Worm (Caenorhabditis elegans) whole organism, midembryonic: ENCODE results near the gene F42G4.7.

Experiments
- T22C8.4 ChIP-seq: fragments of 200-800 bp; sonication (Bioruptor generic); IDR thresholded peaks from 2 replicates; pipeline ENCODE4 v1.3.6; 2022; ENCODE audit warnings: missing genetic modification characterization, missing compliant biosample characterization
- cog-1 ChIP-seq: sonication (generic microtip); optimal IDR thresholded peaks from 2 replicates; lab custom pipeline; 2016; ENCODE audit warnings: missing genetic modification characterization, missing compliant biosample characterization
- flt-1 ChIP-seq: fragments of 200-800 bp; sonication (Bioruptor generic); IDR thresholded peaks from 2 replicates; pipeline ENCODE4 v1.3.6; 2022; ENCODE audit warnings: missing genetic modification characterization, missing compliant biosample characterization
- ztf-23 ChIP-seq: fragments of 200-800 bp; sonication (Bioruptor generic); IDR thresholded peaks from 2 replicates; pipeline ENCODE4 v1.3.6; 2022; ENCODE audit warnings: missing genetic modification reagents, missing genetic modification characterization, missing compliant biosample characterization
- ztf-29 ChIP-seq: fragments of 200-800 bp; sonication (Bioruptor generic); IDR thresholded peaks from 2 replicates; pipeline ENCODE4 v1.3.6; 2022; ENCODE audit warnings: missing genetic modification reagents, missing genetic modification characterization, missing compliant biosample characterization

DNA sequence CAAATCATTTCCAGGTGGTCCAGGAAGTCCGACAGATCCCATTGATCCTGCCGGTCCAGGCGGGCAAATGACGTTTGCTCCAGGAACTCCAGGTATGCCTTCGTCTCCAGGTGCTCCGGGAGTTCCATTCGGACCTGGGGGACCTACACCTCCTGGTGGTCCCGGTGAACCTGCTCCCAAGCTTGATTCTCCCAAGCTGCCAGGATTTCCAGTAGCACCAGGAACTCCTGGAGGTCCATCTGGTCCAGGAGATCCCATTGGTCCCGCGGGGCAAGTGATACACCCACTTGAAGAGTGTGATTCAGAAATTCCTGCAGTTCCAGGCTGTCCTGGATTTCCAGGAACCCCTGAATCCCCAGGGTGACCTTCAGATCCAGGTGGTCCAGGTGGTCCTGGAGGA, 49.3 kb upstream of the F42G4.7 start:
- no peak for TF ChIP-seq ztf-23 (GFP tag; lab: Robert Waterston, UW)
- TF ChIP-seq flt-1 (GFP tag; lab: Robert Waterston, UW): no peak
- TF ChIP-seq ztf-29: no peak
- TF ChIP-seq cog-1 (tag; lab: Kevin White, UChicago): no peak
- TF ChIP-seq T22C8.4 (GFP tag; lab: Robert Waterston, UW): no peak
